Worm (Caenorhabditis elegans): Measurements from ENCODE around the gene hsp-3.

DNA sequence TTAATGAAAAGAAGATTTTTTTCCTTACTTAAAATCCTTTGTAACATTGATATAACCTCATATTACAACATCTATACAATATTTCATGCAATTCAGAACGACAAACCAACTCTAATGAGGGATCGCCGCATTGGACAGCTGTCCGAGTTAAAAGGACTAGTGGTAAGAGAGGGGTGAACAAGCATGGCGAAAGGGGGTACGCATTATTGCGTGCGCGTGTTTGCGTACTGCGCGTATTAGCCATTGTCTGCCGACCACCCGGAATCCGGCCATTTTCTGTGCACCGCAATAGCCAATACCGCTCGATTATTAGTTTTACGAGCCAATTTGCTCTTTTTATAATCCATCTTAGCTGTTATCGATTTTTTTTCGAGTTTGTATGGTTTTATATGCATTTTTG, 5.6 kb upstream of the hsp-3 start, which contains the start of gene C15H9.4:
- TF ChIP-seq flt-1 (GFP tag; IDR thresholded peaks at IDR 0.05) (0 out of 2 replicates have a peak, but pooled peaks have one; percentile 28), tab-1 (GFP tag; IDR thresholded peaks at IDR 0.05) (peak; percentile 64; the same call in 1 of the 2 replicates), klf-2 (GFP tag; conservative IDR thresholded peaks at IDR 0.05) (no peak), med-1 (GFP tag; optimal IDR thresholded peaks at IDR 0.05; ENCODE audit: insufficient read depth) (no peak), T22C8.4 (GFP tag; IDR thresholded peaks at IDR 0.05) (no peak)

Data from whole organism, midembryonic.